Worm (Caenorhabditis elegans) whole organism, early embryonic: Measurements from ENCODE around the gene C50D2.1.

Source experiments
- B0310.2 ChIP-seq: sonication (generic microtip); optimal IDR thresholded peaks from 2 replicates; lab custom pipeline; 2016; ENCODE audit warnings: mild to moderate bottlenecking, missing genetic modification characterization, missing compliant biosample characterization
- F13C5.2 ChIP-seq: sonication (generic microtip); optimal IDR thresholded peaks from 2 replicates; lab custom pipeline; 2017; ENCODE audit warnings: mild to moderate bottlenecking, missing genetic modification characterization, inconsistent platforms, missing compliant biosample characterization
- aly-1 ChIP-seq: sonication (generic microtip); optimal IDR thresholded peaks from 2 replicates; lab custom pipeline; 2016; ENCODE audit warnings: missing genetic modification characterization, missing compliant biosample characterization
- ama-1 ChIP-seq: fragments of 150-350 bp; optimal IDR thresholded peaks from 2 replicates; lab custom pipeline; 2014
- ceh-13 ChIP-seq: fragments of 200-800 bp; sonication (Bioruptor generic); optimal IDR thresholded peaks from 2 replicates; lab custom pipeline; 2018; ENCODE audit warnings: mild to moderate bottlenecking, missing genetic modification characterization, missing compliant biosample characterization
- ceh-36 ChIP-seq: sonication (generic microtip); optimal IDR thresholded peaks from 2 replicates; lab custom pipeline; 2016; ENCODE audit warnings: missing genetic modification characterization, inconsistent platforms, missing compliant biosample characterization
- ets-7 ChIP-seq: sonication (generic microtip); optimal IDR thresholded peaks from 2 replicates; lab custom pipeline; 2016; ENCODE audit warnings: missing genotype, missing genetic modification characterization, missing compliant biosample characterization
- flt-1 ChIP-seq: fragments of 200-800 bp; sonication (Bioruptor generic); IDR thresholded peaks from 2 replicates; pipeline ENCODE4 v1.3.6; 2022; ENCODE audit warnings: missing genetic modification characterization, missing compliant biosample characterization
- hmbx-1 ChIP-seq: sonication (generic microtip); optimal IDR thresholded peaks from 2 replicates; lab custom pipeline; 2016; ENCODE audit warnings: mild to moderate bottlenecking, missing genetic modification characterization, missing compliant biosample characterization
- hmg-4 ChIP-seq: fragments of 200-800 bp; sonication (Bioruptor generic); optimal IDR thresholded peaks from 2 replicates; lab custom pipeline; 2018; ENCODE audit warnings: mild to moderate bottlenecking, missing genetic modification characterization, missing compliant biosample characterization
- hnd-1 ChIP-seq: sonication (generic microtip); optimal IDR thresholded peaks from 2 replicates; lab custom pipeline; 2016; ENCODE audit warnings: missing genetic modification characterization, missing compliant biosample characterization
- pes-1 ChIP-seq: fragments of 200-800 bp; sonication (Bioruptor generic); IDR thresholded peaks from 2 replicates; pipeline ENCODE4 v1.3.6; 2022; ENCODE audit warnings: missing genetic modification reagents, missing genetic modification characterization, missing compliant biosample characterization
- scrt-1 ChIP-seq: fragments of 200-800 bp; sonication (Bioruptor generic); IDR thresholded peaks from 2 replicates; pipeline ENCODE4 v1.3.6; 2022; ENCODE audit warnings: missing genetic modification characterization, missing compliant biosample characterization
- sea-1 ChIP-seq: fragments of 200-800 bp; sonication (Bioruptor generic); conservative IDR thresholded peaks from 2 replicates; pipeline ENCODE4 v1.3.6; 2022; ENCODE audit warnings: missing genetic modification characterization, missing compliant biosample characterization
- tbx-11 ChIP-seq: fragments of 200-800 bp; sonication (Bioruptor generic); IDR thresholded peaks from 2 replicates; pipeline ENCODE4 v1.3.6; 2022; ENCODE audit warnings: missing genetic modification characterization, missing compliant biosample characterization
- tbx-37 ChIP-seq: fragments of 200-800 bp; sonication (Bioruptor generic); conservative IDR thresholded peaks from 2 replicates; pipeline ENCODE4 v1.3.6; 2022; ENCODE audit warnings: missing genetic modification reagents, missing genetic modification characterization, missing compliant biosample characterization
- tra-4 ChIP-seq: sonication (generic microtip); optimal IDR thresholded peaks from 2 replicates; lab custom pipeline; 2017; ENCODE audit warnings: missing genetic modification characterization, missing compliant biosample characterization

The C50D2.1 gene

ce11 chrII:111267-111666 is at the start of gene C50D2.1:
Gene C50D2.1 (plus strand): TSS chrII:111567.
- TF ChIP-seq hmbx-1 (tag; lab: Kevin White, UChicago) (no peak), tbx-11 (GFP tag; lab: Robert Waterston, UW) (no peak), F13C5.2 (tag; lab: Kevin White, UChicago) (no peak), aly-1 (tag; lab: Kevin White, UChicago) (no peak), tbx-37 (GFP tag; lab: Robert Waterston, UW) (no peak), hnd-1 (no peak), ceh-13 (GFP tag; lab: Kevin White, UChicago) (no peak), flt-1 (GFP tag; lab: Robert Waterston, UW) (no peak)

- TF ChIP-seq hnd-1, result no peak
- no peak for TF ChIP-seq tbx-37 (GFP tag; lab: Robert Waterston, UW)
- no peak for TF ChIP-seq aly-1 (tag; lab: Kevin White, UChicago)
- TF ChIP-seq tbx-11 (GFP tag; lab: Robert Waterston, UW), result no peak
- TF ChIP-seq ceh-36 (tag; lab: Kevin White, UChicago), result no peak
These were observed 45.9 kb upstream of the C50D2.1 start for ce11 chrII:65484-65883.

- TF ChIP-seq aly-1 (tag; lab: Kevin White, UChicago) (peak; percentile 39), ets-7 (tag; lab: Kevin White, UChicago) (peak; percentile 34), pes-1 (0 out of 2 replicates have a peak, but pooled peaks have one; percentile 6), hmg-4 (GFP tag; lab: Kevin White, UChicago) (peak; percentile 68), tra-4 (no peak), hmbx-1 (tag; lab: Kevin White, UChicago) (no peak), B0310.2 (peak; percentile 12), ceh-13 (GFP tag; lab: Kevin White, UChicago) (no peak), F13C5.2 (tag; lab: Kevin White, UChicago) (peak; percentile 53)
These were observed 45.0 kb upstream of the C50D2.1 start for ce11 chrII:66322-66721.

- TF ChIP-seq scrt-1 (GFP tag; lab: Robert Waterston, UW) (no peak), tbx-11 (GFP tag; lab: Robert Waterston, UW) (no peak), hmbx-1 (tag; lab: Kevin White, UChicago) (no peak)
These were observed 43.7 kb upstream of the C50D2.1 start for ce11 chrII:67663-68062.

- TF ChIP-seq aly-1 (tag; lab: Kevin White, UChicago), result no peak
- no peak for TF ChIP-seq B0310.2
- no peak for TF ChIP-seq flt-1 (GFP tag; lab: Robert Waterston, UW)
- TF ChIP-seq tbx-11 (GFP tag; lab: Robert Waterston, UW), result no peak
- TF ChIP-seq pes-1, result no peak
- TF ChIP-seq sea-1 (GFP tag; lab: Robert Waterston, UW), result no peak
- no peak for TF ChIP-seq tbx-37 (GFP tag; lab: Robert Waterston, UW)
These were observed 42.6 kb upstream of the C50D2.1 start for ce11 chrII:68757-69156.

ce11 chrII:69354-69753 is 42.0 kb upstream of the C50D2.1 start, which contains the start of gene egl-26:
Gene egl-26 (plus strand): TSS chrII:69654.
- TF ChIP-seq F13C5.2 (tag; lab: Kevin White, UChicago), result no peak
- no peak for TF ChIP-seq tbx-11 (GFP tag; lab: Robert Waterston, UW)
- no peak for TF ChIP-seq ama-1 (lab: Kevin White, UChicago)
- TF ChIP-seq hmg-4 (GFP tag; lab: Kevin White, UChicago), result no peak
- TF ChIP-seq hnd-1, result no peak
- TF ChIP-seq pes-1, result no peak
- TF ChIP-seq tbx-37 (GFP tag; lab: Robert Waterston, UW), result no peak
- TF ChIP-seq hmbx-1 (tag; lab: Kevin White, UChicago), result no peak
- no peak for TF ChIP-seq ets-7 (tag; lab: Kevin White, UChicago)
- TF ChIP-seq ceh-36 (tag; lab: Kevin White, UChicago), result no peak
- no peak for TF ChIP-seq sea-1 (GFP tag; lab: Robert Waterston, UW)
- TF ChIP-seq aly-1 (tag; lab: Kevin White, UChicago), result no peak
- TF ChIP-seq tra-4, result no peak
- no peak for TF ChIP-seq flt-1 (GFP tag; lab: Robert Waterston, UW)
- TF ChIP-seq scrt-1 (GFP tag; lab: Robert Waterston, UW), result no peak
- TF ChIP-seq B0310.2, result no peak
- TF ChIP-seq ceh-13 (GFP tag; lab: Kevin White, UChicago), result no peak

ce11 chrII:73329-73728 is 38.0 kb upstream of the C50D2.1 start:
- TF ChIP-seq tra-4 (no peak), flt-1 (GFP tag; lab: Robert Waterston, UW) (no peak), hnd-1 (no peak), pes-1 (no peak), scrt-1 (GFP tag; lab: Robert Waterston, UW) (no peak), hmg-4 (GFP tag; lab: Kevin White, UChicago) (no peak), tbx-11 (GFP tag; lab: Robert Waterston, UW) (no peak), ama-1 (lab: Kevin White, UChicago) (no peak)

- TF ChIP-seq tbx-37 (GFP tag; lab: Robert Waterston, UW), result no peak
- no peak for TF ChIP-seq hmg-4 (GFP tag; lab: Kevin White, UChicago)
- no peak for TF ChIP-seq hmbx-1 (tag; lab: Kevin White, UChicago)
- TF ChIP-seq ama-1 (lab: Kevin White, UChicago), result no peak
- no peak for TF ChIP-seq tra-4
- no peak for TF ChIP-seq aly-1 (tag; lab: Kevin White, UChicago)
- no peak for TF ChIP-seq B0310.2
- no peak for TF ChIP-seq sea-1 (GFP tag; lab: Robert Waterston, UW)
- TF ChIP-seq flt-1 (GFP tag; lab: Robert Waterston, UW), result no peak
- TF ChIP-seq pes-1, result no peak
- no peak for TF ChIP-seq F13C5.2 (tag; lab: Kevin White, UChicago)
- TF ChIP-seq ceh-36 (tag; lab: Kevin White, UChicago), result no peak
- TF ChIP-seq hnd-1, result no peak
- no peak for TF ChIP-seq ets-7 (tag; lab: Kevin White, UChicago)
- TF ChIP-seq tbx-11 (GFP tag; lab: Robert Waterston, UW), result no peak
- TF ChIP-seq scrt-1 (GFP tag; lab: Robert Waterston, UW), result no peak
- no peak for TF ChIP-seq ceh-13 (GFP tag; lab: Kevin White, UChicago)
These were observed 37.5 kb upstream of the C50D2.1 start for ce11 chrII:73892-74291.
